Worm (Caenorhabditis elegans) whole organism, L3 larva: ENCODE results near the gene metl-13.

ENCODE experiments used
- R02D3.7 ChIP-seq: fragments of 150-350 bp; optimal IDR thresholded peaks from 2 replicates; lab custom pipeline; 2014; ENCODE audit warnings: missing biosample characterization, missing genetic modification characterization
- ZK546.5 ChIP-seq: sonication (generic microtip); optimal IDR thresholded peaks from 2 replicates; lab custom pipeline; 2017; ENCODE audit warnings: missing biosample characterization, missing genetic modification characterization
- aly-2 ChIP-seq: fragments of 150-350 bp; optimal IDR thresholded peaks from 2 replicates; lab custom pipeline; 2014; ENCODE audit warnings: missing biosample characterization, missing genetic modification characterization
- ceh-16 ChIP-seq: sonication (generic microtip); optimal IDR thresholded peaks from 2 replicates; lab custom pipeline; 2017; ENCODE audit warnings: missing biosample characterization, missing genetic modification characterization
- ceh-28 ChIP-seq: fragments of 150-350 bp; optimal IDR thresholded peaks from 2 replicates; lab custom pipeline; 2014; ENCODE audit warnings: missing biosample characterization, missing genetic modification reagents, missing genetic modification characterization
- ceh-82 ChIP-seq: fragments of 150-350 bp; optimal IDR thresholded peaks from 2 replicates; lab custom pipeline; 2014; ENCODE audit warnings: missing biosample characterization, missing genetic modification characterization
- ceh-9 ChIP-seq: sonication (generic microtip); optimal IDR thresholded peaks from 2 replicates; lab custom pipeline; 2018; ENCODE audit warnings: missing biosample characterization, missing genetic modification characterization
- daf-12 ChIP-seq: fragments of 150-350 bp; optimal IDR thresholded peaks from 2 replicates; lab custom pipeline; 2014; ENCODE audit warnings: missing biosample characterization, missing genetic modification reagents, missing genetic modification characterization
- egl-5 ChIP-seq: fragments of 150-350 bp; optimal IDR thresholded peaks from 2 replicates; lab custom pipeline; 2017; ENCODE audit warnings: missing biosample characterization, missing genetic modification reagents, missing genetic modification characterization, inconsistent platforms
- elt-1 ChIP-seq: fragments of 150-350 bp; optimal IDR thresholded peaks from 2 replicates; lab custom pipeline; 2014; ENCODE audit warnings: missing biosample characterization, missing genetic modification characterization
- elt-2 ChIP-seq: sonication (generic microtip); optimal IDR thresholded peaks from 2 replicates; lab custom pipeline; 2016; ENCODE audit warnings: missing genetic modification reagents, mild to moderate bottlenecking, missing genetic modification characterization, missing compliant biosample characterization
- elt-3 ChIP-seq, 3 experiments: fragments of 150-350 bp in 1 of 3; sonication (generic microtip) in 2 of 3; optimal IDR thresholded peaks; 2 replicates in 2 of 3; 4 replicates in 1 of 3; lab custom pipeline; 2014 to 2017; ENCODE audit warnings: missing biosample characterization in 3 of 3, missing genetic modification characterization in 3 of 3
- eor-1 ChIP-seq, 2 experiments: fragments of 150-350 bp; optimal IDR thresholded peaks; 2 replicates each; lab custom pipeline; 2014 to 2018; ENCODE audit warnings: missing biosample characterization in 2 of 2, missing genetic modification characterization in 2 of 2
- fos-1 ChIP-seq: fragments of 150-350 bp; optimal IDR thresholded peaks from 2 replicates; lab custom pipeline; 2014; ENCODE audit warnings: missing biosample characterization, missing genetic modification characterization
- hmg-11 ChIP-seq: sonication (generic microtip); optimal IDR thresholded peaks from 2 replicates; lab custom pipeline; 2016; ENCODE audit warnings: missing genetic modification characterization, missing compliant biosample characterization
- jun-1 ChIP-seq: fragments of 150-350 bp; optimal IDR thresholded peaks from 2 replicates; lab custom pipeline; 2014; ENCODE audit warnings: missing biosample characterization, missing genetic modification reagents, missing genetic modification characterization
- lin-15B ChIP-seq: fragments of 150-350 bp; optimal IDR thresholded peaks from 2 replicates; lab custom pipeline; 2014; ENCODE audit warnings: missing biosample characterization, missing genetic modification characterization
- lin-39 ChIP-seq: fragments of 150-350 bp; optimal IDR thresholded peaks from 2 replicates; lab custom pipeline; 2018; ENCODE audit warnings: missing biosample characterization, missing genetic modification reagents, missing genetic modification characterization
- lsy-12 ChIP-seq: sonication (generic microtip); optimal IDR thresholded peaks from 2 replicates; lab custom pipeline; 2016; ENCODE audit warnings: mild to moderate bottlenecking, missing genetic modification characterization, missing compliant biosample characterization
- mdl-1 ChIP-seq: fragments of 150-350 bp; optimal IDR thresholded peaks from 2 replicates; lab custom pipeline; 2014; ENCODE audit warnings: missing biosample characterization, missing genetic modification characterization
- nfya-1 ChIP-seq: sonication (generic microtip); optimal IDR thresholded peaks from 2 replicates; lab custom pipeline; 2017; ENCODE audit warnings: missing genetic modification characterization, mild to moderate bottlenecking, missing compliant biosample characterization, antibody characterized with exemption, moderate library complexity; ENCODE audit not compliant: insufficient read depth
- nhr-12 ChIP-seq: fragments of 150-350 bp; optimal IDR thresholded peaks from 2 replicates; lab custom pipeline; 2014; ENCODE audit warnings: missing biosample characterization, missing genetic modification characterization
- nhr-23 ChIP-seq: fragments of 150-350 bp; optimal IDR thresholded peaks from 2 replicates; lab custom pipeline; 2014; ENCODE audit warnings: missing biosample characterization, missing genetic modification reagents, missing genetic modification characterization
- nhr-25 ChIP-seq: sonication (generic microtip); optimal IDR thresholded peaks from 2 replicates; lab custom pipeline; 2017; ENCODE audit warnings: missing biosample characterization, missing genetic modification characterization
- nhr-43 ChIP-seq: sonication (generic microtip); optimal IDR thresholded peaks from 2 replicates; lab custom pipeline; 2016; ENCODE audit warnings: mild to moderate bottlenecking, missing genetic modification characterization, missing compliant biosample characterization; ENCODE audit not compliant: poor library complexity, severe bottlenecking
- nhr-67 ChIP-seq: fragments of 150-350 bp; optimal IDR thresholded peaks from 2 replicates; lab custom pipeline; 2014; ENCODE audit warnings: missing biosample characterization, missing genetic modification characterization
- nhr-76 ChIP-seq: fragments of 150-350 bp; sonication (generic microtip); optimal IDR thresholded peaks from 5 replicates; lab custom pipeline; 2014; ENCODE audit warnings: missing biosample characterization, missing genetic modification characterization
- nhr-77 ChIP-seq: fragments of 150-350 bp; optimal IDR thresholded peaks from 2 replicates; lab custom pipeline; 2014; ENCODE audit warnings: missing biosample characterization, missing genetic modification characterization
- pha-4 ChIP-seq: fragments of 150-350 bp; optimal IDR thresholded peaks from 2 replicates; lab custom pipeline; 2014; ENCODE audit warnings: missing biosample characterization, missing genetic modification reagents, missing genetic modification characterization
- pqm-1 ChIP-seq: fragments of 150-350 bp; optimal IDR thresholded peaks from 2 replicates; lab custom pipeline; 2017; ENCODE audit warnings: missing biosample characterization, missing genetic modification characterization, inconsistent platforms
- sea-2 ChIP-seq: fragments of 150-350 bp; sonication (generic microtip); optimal IDR thresholded peaks from 4 replicates; lab custom pipeline; 2014; ENCODE audit warnings: missing biosample characterization, missing genetic modification reagents, missing genetic modification characterization
- skn-1 ChIP-seq: fragments of 150-350 bp; optimal IDR thresholded peaks from 2 replicates; lab custom pipeline; 2014; ENCODE audit warnings: missing biosample characterization, missing genetic modification characterization
- snpc-4 ChIP-seq: fragments of 150-350 bp; optimal IDR thresholded peaks from 2 replicates; lab custom pipeline; 2014; ENCODE audit warnings: missing biosample characterization, missing genetic modification characterization
- tbx-2 ChIP-seq: sonication (generic microtip); optimal IDR thresholded peaks from 2 replicates; lab custom pipeline; 2016; ENCODE audit warnings: mild to moderate bottlenecking, missing genetic modification characterization, missing compliant biosample characterization
- unc-39 ChIP-seq: sonication (generic microtip); optimal IDR thresholded peaks from 4 replicates; lab custom pipeline; 2017; ENCODE audit warnings: missing biosample characterization, missing genetic modification characterization
- zag-1 ChIP-seq: fragments of 150-350 bp; optimal IDR thresholded peaks from 2 replicates; lab custom pipeline; 2014; ENCODE audit warnings: missing biosample characterization, missing genetic modification characterization

The metl-13 gene

DNA sequence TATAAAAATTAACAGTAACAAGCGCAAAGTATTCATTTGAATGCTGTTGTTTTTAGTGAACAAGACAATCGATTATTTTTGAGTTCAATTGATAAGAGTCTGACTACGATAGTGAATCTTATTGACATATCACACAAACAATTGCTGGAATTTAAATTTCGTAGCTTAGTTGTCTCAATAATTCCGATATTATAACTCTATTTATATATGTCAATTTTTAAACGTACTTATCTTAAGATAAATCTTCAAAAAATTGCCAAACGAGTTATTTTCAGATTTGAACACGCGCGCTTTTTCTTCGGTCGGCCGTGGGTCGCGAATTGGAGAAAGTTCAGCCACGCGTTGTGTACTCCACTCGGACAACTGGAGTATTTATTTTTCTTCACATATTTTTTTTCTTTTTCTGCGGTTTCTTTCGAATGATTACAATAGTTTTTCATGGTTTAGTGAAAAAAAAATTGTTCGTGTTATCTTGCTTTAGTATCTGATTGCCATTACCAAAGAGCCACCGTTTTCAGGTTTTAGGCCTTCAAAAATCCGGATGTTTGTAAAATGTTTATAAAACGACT, 3.1 kb upstream of the metl-13 start, which contains the start of the genes cest-5.1 and C01B10.9:
cest-5.1 (minus strand) TSS at position 51 of the 569 bp plus-strand sequence.
C01B10.9 (plus strand) TSS at position 519 of the 569 bp plus-strand sequence.
- peak; percentile 80 for TF ChIP-seq nfya-1 (tag; lab: Kevin White, UChicago)
- TF ChIP-seq nhr-23: no peak
- peak; percentile 61 for TF ChIP-seq lsy-12 (tag; lab: Kevin White, UChicago)
- no peak for TF ChIP-seq nhr-67 (tag; lab: Kevin White, UChicago)
- no peak for TF ChIP-seq ceh-16 (tag; lab: Kevin White, UChicago)
- no peak for TF ChIP-seq nhr-12 (tag; lab: Kevin White, UChicago)
- no peak for TF ChIP-seq fos-1 (tag; lab: Kevin White, UChicago)
- peak; percentile 37 for TF ChIP-seq ceh-28
- no peak for TF ChIP-seq daf-12 (tag; lab: Kevin White, UChicago)
- TF ChIP-seq ceh-9 (tag; lab: Kevin White, UChicago): no peak
- no peak for TF ChIP-seq lin-39 (tag; lab: Kevin White, UChicago)
- TF ChIP-seq pha-4 (tag; lab: Kevin White, UChicago): peak; percentile 78
- no peak for TF ChIP-seq skn-1 (tag; lab: Kevin White, UChicago)
- TF ChIP-seq lin-15B (tag; lab: Kevin White, UChicago): peak; percentile 83
- peak; percentile 53 for TF ChIP-seq R02D3.7
- TF ChIP-seq elt-3 (tag; optimal IDR thresholded peaks at IDR 0.05; lab: Kevin White, UChicago): no peak
- TF ChIP-seq snpc-4 (tag; lab: Kevin White, UChicago): peak; percentile 31
- peak; percentile 91 for TF ChIP-seq nhr-43
- TF ChIP-seq elt-2 (tag; lab: Kevin White, UChicago): peak; percentile 49
- no peak for TF ChIP-seq ZK546.5 (tag; lab: Kevin White, UChicago)
- peak; percentile 25 for TF ChIP-seq hmg-11 (tag; lab: Kevin White, UChicago)
- TF ChIP-seq nhr-25: no peak
- TF ChIP-seq pqm-1 (tag; lab: Kevin White, UChicago): peak; percentile 18
- TF ChIP-seq elt-1 (tag; lab: Kevin White, UChicago): no peak
- TF ChIP-seq zag-1 (tag; lab: Kevin White, UChicago): no peak

DNA sequence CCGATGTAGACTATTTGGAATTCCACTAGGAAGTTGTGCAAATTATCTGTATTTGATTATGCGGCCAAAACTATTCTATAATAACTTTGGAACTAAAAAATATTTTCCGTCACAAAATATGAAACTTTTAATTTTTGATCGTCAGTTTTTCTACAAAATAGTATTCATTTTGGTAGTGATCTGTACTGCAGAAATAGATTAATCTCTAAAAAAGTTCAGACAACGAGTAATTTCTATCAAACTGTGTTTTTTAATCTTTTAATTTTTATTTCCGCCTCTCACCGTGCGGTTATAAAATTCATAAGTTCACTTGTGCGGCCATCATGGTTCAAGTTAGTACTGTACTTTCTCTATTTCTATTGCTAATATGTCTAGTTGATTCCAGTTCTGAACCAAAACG, 3.4 kb downstream of the metl-13 start, which contains the start of gene C01B10.7:
C01B10.7 (plus strand) TSS at position 301 of the 400 bp plus-strand sequence.
- TF ChIP-seq tbx-2 (no peak), nhr-77 (tag; lab: Kevin White, UChicago) (no peak), mdl-1 (tag; lab: Kevin White, UChicago) (no peak), eor-1 (tag; optimal IDR thresholded peaks at IDR 0.05; lab: Kevin White, UChicago) (no peak)

DNA sequence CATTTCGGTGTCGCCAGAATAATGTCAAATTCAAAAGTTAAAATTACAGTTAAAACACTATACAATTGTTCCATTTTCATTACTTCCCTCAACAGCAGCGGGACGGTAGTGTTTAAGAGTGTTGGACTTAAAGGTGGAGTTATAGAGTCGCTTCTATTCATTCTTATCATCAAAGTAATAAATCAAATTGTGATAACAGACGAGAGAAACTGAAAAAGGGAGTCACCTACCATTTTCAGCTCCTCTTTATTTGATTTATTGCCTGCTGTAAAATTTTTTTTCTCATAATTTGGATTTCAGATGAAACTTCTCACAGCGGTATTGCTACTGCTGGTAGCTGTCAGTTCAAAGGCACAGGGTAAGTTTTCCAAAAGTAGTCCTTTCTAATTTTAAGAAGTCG, 5.0 kb downstream of the metl-13 start, which contains the start of gene C01B10.6:
C01B10.6 (plus strand) TSS at position 301 of the 400 bp plus-strand sequence.
- no peak for TF ChIP-seq nhr-76 (tag; lab: Kevin White, UChicago)
- TF ChIP-seq elt-2 (tag; lab: Kevin White, UChicago): peak; percentile 38
- no peak for TF ChIP-seq unc-39 (tag; lab: Kevin White, UChicago)

DNA sequence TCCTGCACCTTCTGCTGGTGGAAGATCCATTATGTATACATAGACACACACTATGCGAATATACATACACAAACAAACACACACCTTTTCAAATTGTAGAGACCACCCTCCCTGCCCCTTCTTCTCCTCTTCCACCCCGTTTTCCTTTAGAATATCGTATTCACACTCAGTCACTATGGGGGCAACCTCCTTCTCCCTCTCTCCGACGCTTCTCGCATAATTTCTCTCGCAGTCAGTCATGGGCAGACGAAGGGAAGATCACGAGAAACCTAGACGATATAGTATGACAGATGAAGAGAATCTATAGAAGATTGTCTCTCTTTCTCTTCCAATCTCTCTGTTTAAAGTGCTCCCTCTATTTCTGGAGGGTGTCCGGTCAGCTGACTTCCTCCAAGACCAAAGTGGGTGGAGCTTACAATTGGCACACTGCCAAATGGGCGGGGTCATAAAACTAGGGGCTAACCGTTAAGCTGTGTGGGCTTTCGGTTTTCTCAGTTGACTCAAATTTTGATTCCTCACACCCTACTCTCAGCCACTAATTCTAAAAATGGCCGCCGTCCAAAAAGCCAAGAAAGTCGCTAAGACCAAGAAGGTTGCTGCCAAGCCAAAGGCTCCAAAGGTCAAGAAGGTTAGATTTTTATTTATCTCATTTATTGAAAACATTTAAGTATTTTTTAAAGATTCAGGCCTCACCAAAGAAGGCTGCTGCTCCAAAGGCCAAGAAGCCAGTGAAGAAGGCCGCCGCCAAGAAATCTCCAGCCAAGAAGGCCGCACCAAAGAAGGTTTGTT, 11.2 kb downstream of the metl-13 start, which contains the start of gene hil-7:
hil-7 (plus strand) TSS at position 446 of the 789 bp plus-strand sequence.
- TF ChIP-seq nhr-25 (peak; percentile 27), nhr-23 (peak; percentile 35), elt-2 (tag; lab: Kevin White, UChicago) (peak; percentile 30), jun-1 (tag; lab: Kevin White, UChicago) (peak; percentile 1), nfya-1 (tag; lab: Kevin White, UChicago) (peak; percentile 41), lin-15B (tag; lab: Kevin White, UChicago) (peak; percentile 3), aly-2 (tag; lab: Kevin White, UChicago) (no peak), sea-2 (GFP tag; lab: Kevin White, UChicago) (peak; percentile 24), pha-4 (tag; lab: Kevin White, UChicago) (peak; percentile 25), nhr-12 (tag; lab: Kevin White, UChicago) (no peak), daf-12 (tag; lab: Kevin White, UChicago) (no peak), ceh-82 (tag; lab: Kevin White, UChicago) (no peak), egl-5 (tag; lab: Kevin White, UChicago) (no peak), fos-1 (tag; lab: Kevin White, UChicago) (no peak), nhr-43 (no peak)
